Fruit fly (Drosophila melanogaster) whole organism, embryonic: ENCODE measurements around the gene GstO3.

ENCODE experiments used
- Abd-B ChIP-seq: fragments of 200-800 bp; sonication (Bioruptor generic); optimal IDR thresholded peaks from 2 replicates; lab custom pipeline; 2018; ENCODE audit warnings: missing biosample characterization, mild to moderate bottlenecking, missing genetic modification characterization, moderate library complexity
- BEAF-32 ChIP-seq: fragments of 200-800 bp; sonication (Bioruptor generic); optimal IDR thresholded peaks from 3 replicates; lab custom pipeline; 2017; ENCODE audit warnings: missing biosample characterization, missing genetic modification characterization, mild to moderate bottlenecking, moderate library complexity, missing genetic modification reagents
- Bgb ChIP-seq: fragments of 200-800 bp; sonication (Bioruptor generic); IDR thresholded peaks from 2 replicates; pipeline ENCODE4 v1.3.6; 2022; ENCODE audit warnings: missing biosample characterization, missing genetic modification characterization; ENCODE audit not compliant: partially characterized antibody
- CG1024 ChIP-seq: fragments of 200-800 bp; sonication (Bioruptor generic); IDR thresholded peaks from 2 replicates; pipeline ENCODE4 v1.3.6; 2022; ENCODE audit warnings: missing biosample characterization, missing genetic modification characterization
- CG10543 ChIP-seq: fragments of 200-800 bp; sonication (Bioruptor generic); optimal IDR thresholded peaks from 3 replicates; lab custom pipeline; 2017; ENCODE audit warnings: missing biosample characterization, mild to moderate bottlenecking, missing genetic modification characterization, moderate library complexity
- CG12104 ChIP-seq: fragments of 200-800 bp; sonication (Bioruptor generic); optimal IDR thresholded peaks from 3 replicates; lab custom pipeline; 2016; ENCODE audit warnings: missing biosample characterization, missing genetic modification characterization
- CG12659 ChIP-seq: fragments of 200-800 bp; sonication (Bioruptor generic); optimal IDR thresholded peaks from 3 replicates; lab custom pipeline; 2017; ENCODE audit warnings: mild to moderate bottlenecking, missing biosample characterization, missing genetic modification reagents, missing genetic modification characterization
- CG13287 ChIP-seq: fragments of 200-800 bp; sonication (Bioruptor generic); IDR thresholded peaks from 2 replicates; pipeline ENCODE4 v1.3.6; 2022; ENCODE audit warnings: missing biosample characterization, missing genetic modification characterization; ENCODE audit not compliant: partially characterized antibody
- CG13894 ChIP-seq: fragments of 200-800 bp; sonication (Bioruptor generic); optimal IDR thresholded peaks from 3 replicates; lab custom pipeline; 2018; ENCODE audit warnings: missing biosample characterization, mild to moderate bottlenecking, missing genetic modification characterization, moderate library complexity
- CG17802 ChIP-seq: fragments of 200-800 bp; sonication (Bioruptor generic); optimal IDR thresholded peaks from 2 replicates; lab custom pipeline; 2018; ENCODE audit warnings: missing biosample characterization, mild to moderate bottlenecking, missing genetic modification characterization, moderate library complexity
- CG18476 ChIP-seq: fragments of 200-800 bp; sonication (Bioruptor generic); optimal IDR thresholded peaks from 2 replicates; lab custom pipeline; 2016; ENCODE audit warnings: missing biosample characterization, mild to moderate bottlenecking, missing genetic modification characterization
- CG18599 ChIP-seq: fragments of 200-800 bp; sonication (Bioruptor generic); optimal IDR thresholded peaks from 3 replicates; lab custom pipeline; 2017; ENCODE audit warnings: missing biosample characterization, missing genetic modification characterization, mild to moderate bottlenecking, moderate library complexity, missing genetic modification reagents
- CG18619 ChIP-seq: fragments of 200-800 bp; sonication (Bioruptor generic); optimal IDR thresholded peaks from 3 replicates; lab custom pipeline; 2017; ENCODE audit warnings: missing biosample characterization, mild to moderate bottlenecking, missing genetic modification characterization
- CG2129 ChIP-seq: fragments of 200-800 bp; sonication (Bioruptor generic); IDR thresholded peaks from 2 replicates; pipeline ENCODE4 v1.3.6; 2022; ENCODE audit warnings: missing biosample characterization, missing genetic modification characterization; ENCODE audit not compliant: partially characterized antibody
- CG3065 ChIP-seq: fragments of 200-800 bp; sonication (Bioruptor generic); optimal IDR thresholded peaks from 2 replicates; lab custom pipeline; 2016; ENCODE audit warnings: missing biosample characterization, missing genetic modification characterization
- CG31441 ChIP-seq: fragments of 200-800 bp; sonication (Bioruptor generic); IDR thresholded peaks from 2 replicates; pipeline ENCODE4 v1.3.6; 2022; ENCODE audit warnings: missing biosample characterization, missing genetic modification characterization
- CG32772 ChIP-seq: fragments of 200-800 bp; sonication (Bioruptor generic); IDR thresholded peaks from 2 replicates; pipeline ENCODE4 v1.3.6; 2022; ENCODE audit warnings: missing biosample characterization, missing genetic modification characterization
- CG34376 ChIP-seq: fragments of 200-800 bp; sonication (Bioruptor generic); optimal IDR thresholded peaks from 2 replicates; lab custom pipeline; 2018; ENCODE audit warnings: missing biosample characterization, mild to moderate bottlenecking, missing genetic modification characterization
- CG4424 ChIP-seq: fragments of 200-800 bp; sonication (Bioruptor generic); optimal IDR thresholded peaks from 3 replicates; lab custom pipeline; 2016; ENCODE audit warnings: missing biosample characterization, missing genetic modification characterization
- CG4617 ChIP-seq: fragments of 200-800 bp; sonication (Bioruptor generic); optimal IDR thresholded peaks from 3 replicates; lab custom pipeline; 2016; ENCODE audit warnings: missing biosample characterization, missing genetic modification characterization, borderline replicate concordance
- CG6254 ChIP-seq: fragments of 200-800 bp; sonication (Bioruptor generic); optimal IDR thresholded peaks from 3 replicates; lab custom pipeline; 2017; ENCODE audit warnings: mild to moderate bottlenecking, missing biosample characterization, missing genetic modification reagents, missing genetic modification characterization
- CG7372 ChIP-seq: fragments of 200-800 bp; sonication (Bioruptor generic); IDR thresholded peaks from 2 replicates; pipeline ENCODE4 v1.3.6; 2022; ENCODE audit warnings: missing biosample characterization, missing genetic modification characterization
- CG8765 ChIP-seq: fragments of 200-800 bp; sonication (Bioruptor generic); IDR thresholded peaks from 2 replicates; pipeline ENCODE4 v1.3.6; 2022; ENCODE audit warnings: missing biosample characterization, missing genetic modification characterization
- Ets65A ChIP-seq: fragments of 200-800 bp; sonication (Bioruptor generic); peaks from one replicate; lab custom pipeline; 2016; ENCODE audit warnings: missing biosample characterization, missing genetic modification characterization
- Fer1 ChIP-seq: fragments of 200-800 bp; sonication (Bioruptor generic); optimal IDR thresholded peaks from 2 replicates; lab custom pipeline; 2017; ENCODE audit warnings: missing biosample characterization, mild to moderate bottlenecking, missing genetic modification characterization
- Fer2 ChIP-seq: fragments of 200-800 bp; sonication (Bioruptor generic); optimal IDR thresholded peaks from 2 replicates; lab custom pipeline; 2018; ENCODE audit warnings: missing biosample characterization, mild to moderate bottlenecking, missing genetic modification characterization, moderate library complexity
- Hr3 ChIP-seq: fragments of 200-800 bp; sonication (Bioruptor generic); optimal IDR thresholded peaks from 3 replicates; lab custom pipeline; 2016; ENCODE audit warnings: missing biosample characterization, missing genetic modification characterization
- Hr39 ChIP-seq: fragments of >200 bp; optimal IDR thresholded peaks from 2 replicates; lab custom pipeline; 2017
- Med ChIP-seq: fragments of 200-800 bp; sonication (Bioruptor generic); peaks from one replicate; lab custom pipeline; 2016; ENCODE audit warnings: missing biosample characterization, missing genetic modification characterization, mild to moderate bottlenecking, inconsistent platforms, moderate library complexity
- NC2α ChIP-seq: fragments of 200-800 bp; sonication (Bioruptor generic); optimal IDR thresholded peaks from 2 replicates; lab custom pipeline; 2016; ENCODE audit warnings: missing biosample characterization, missing genetic modification characterization
- Neu2 ChIP-seq: fragments of 200-800 bp; sonication (Bioruptor generic); optimal IDR thresholded peaks from 3 replicates; lab custom pipeline; 2016; ENCODE audit warnings: missing biosample characterization, missing genetic modification characterization, borderline replicate concordance
- Scr ChIP-seq: fragments of 200-800 bp; sonication (Bioruptor generic); IDR thresholded peaks from 2 replicates; pipeline ENCODE4 v1.3.6; 2022; ENCODE audit warnings: missing biosample characterization, missing genetic modification characterization; ENCODE audit not compliant: partially characterized antibody
- Six4 ChIP-seq: fragments of 200-800 bp; sonication (Bioruptor generic); optimal IDR thresholded peaks from 2 replicates; lab custom pipeline; 2016; ENCODE audit warnings: missing biosample characterization, missing genetic modification characterization
- Trl ChIP-seq, 3 experiments: fragments of >200 bp in 2 of 3; fragments of 200-800 bp in 1 of 3; sonication (Bioruptor generic) in 1 of 3; optimal IDR thresholded peaks; 2 replicates in 1 of 3; 3 replicates in 2 of 3; lab custom pipeline; 2016 to 2017; ENCODE audit warnings: missing biosample characterization in 1 of 3, missing genetic modification characterization in 1 of 3
- Usf ChIP-seq: fragments of 200-800 bp; sonication (Bioruptor generic); optimal IDR thresholded peaks from 2 replicates; lab custom pipeline; 2017; ENCODE audit warnings: missing genotype, missing biosample characterization, missing genetic modification characterization
- abd-A ChIP-seq: fragments of 200-800 bp; sonication (Bioruptor generic); optimal IDR thresholded peaks from 3 replicates; lab custom pipeline; 2019; ENCODE audit warnings: missing biosample characterization, mild to moderate bottlenecking, missing genetic modification characterization, moderate library complexity
- az2 ChIP-seq: fragments of 200-800 bp; sonication (Bioruptor generic); optimal IDR thresholded peaks from 3 replicates; lab custom pipeline; 2016; ENCODE audit warnings: missing biosample characterization, missing genetic modification characterization
- bsh ChIP-seq, 2 experiments: fragments of 200-800 bp; sonication (Bioruptor generic); optimal IDR thresholded peaks; 2 replicates each; lab custom pipeline; 2017 to 2018; ENCODE audit warnings: mild to moderate bottlenecking in 2 of 2, missing biosample characterization in 2 of 2, missing genetic modification characterization in 2 of 2, moderate library complexity in 1 of 2
- chinmo ChIP-seq: fragments of 200-800 bp; sonication (Bioruptor generic); IDR thresholded peaks from 4 replicates; pipeline ENCODE4 v1.3.6; 2022; ENCODE audit warnings: missing biosample characterization, missing genetic modification characterization; ENCODE audit not compliant: partially characterized antibody
- crc ChIP-seq: fragments of 200-800 bp; sonication (Bioruptor generic); optimal IDR thresholded peaks from 2 replicates; lab custom pipeline; 2016; ENCODE audit warnings: missing biosample characterization, missing genetic modification characterization
- gem ChIP-seq: fragments of 200-800 bp; sonication (Bioruptor generic); optimal IDR thresholded peaks from 2 replicates; lab custom pipeline; 2019; ENCODE audit warnings: missing biosample characterization, mild to moderate bottlenecking, missing genetic modification characterization, moderate library complexity
- lbe ChIP-seq: fragments of 200-800 bp; sonication (Bioruptor generic); optimal IDR thresholded peaks from 2 replicates; lab custom pipeline; 2016; ENCODE audit warnings: missing biosample characterization, mild to moderate bottlenecking, missing genetic modification characterization
- luna ChIP-seq: fragments of 200-800 bp; sonication (Bioruptor generic); optimal IDR thresholded peaks from 2 replicates; lab custom pipeline; 2016; ENCODE audit warnings: missing biosample characterization, missing genetic modification characterization
- nom ChIP-seq: fragments of 200-800 bp; sonication (Bioruptor generic); optimal IDR thresholded peaks from 2 replicates; lab custom pipeline; 2017; ENCODE audit warnings: missing biosample characterization, missing genetic modification characterization, mild to moderate bottlenecking, moderate library complexity, missing genetic modification reagents
- so ChIP-seq: fragments of 200-800 bp; sonication (Bioruptor generic); IDR thresholded peaks from 3 replicates; pipeline ENCODE4 v1.3.6; 2022; ENCODE audit warnings: missing biosample characterization, missing genetic modification characterization
- tio ChIP-seq: fragments of 200-800 bp; sonication (Bioruptor generic); optimal IDR thresholded peaks from 2 replicates; lab custom pipeline; 2017; ENCODE audit warnings: missing biosample characterization, missing genetic modification characterization, inconsistent platforms
- usp ChIP-seq: fragments of >200 bp; optimal IDR thresholded peaks from 2 replicates; lab custom pipeline; 2017; ENCODE audit warnings: missing biosample characterization, missing genetic modification characterization
- vnd ChIP-seq: fragments of 200-800 bp; sonication (Bioruptor generic); IDR thresholded peaks from 3 replicates; pipeline ENCODE4 v1.3.6; 2022; ENCODE audit warnings: missing biosample characterization, missing genetic modification characterization; ENCODE audit not compliant: partially characterized antibody
- zfh1 ChIP-seq: fragments of 200-800 bp; sonication (Bioruptor generic); IDR thresholded peaks from 3 replicates; pipeline ENCODE4 v1.3.6; 2022; ENCODE audit warnings: missing biosample characterization, missing genetic modification characterization

Gene GstO3

dm6 chr3L:8518516-8519087 is at the start of gene GstO3:
TSS of gene GstO3 (plus strand) at chr3L:8518885.
- peak; percentile 58 for TF ChIP-seq CG13287 (GFP tag; lab: Robert Waterston, UW)
- TF ChIP-seq CG4424 (GFP tag; lab: Kevin White, UChicago) = no peak
- peak; percentile 81 for TF ChIP-seq nom (GFP tag; lab: Kevin White, UChicago)
- TF ChIP-seq Six4 (GFP tag; lab: Kevin White, UChicago) = no peak
- TF ChIP-seq lbe (GFP tag; lab: Kevin White, UChicago) = peak; percentile 67
- TF ChIP-seq Scr (GFP tag; lab: Robert Waterston, UW) = no peak; the same call in 1 of the 2 replicates
- no peak for TF ChIP-seq CG34376 (GFP tag; lab: Kevin White, UChicago)
- no peak for TF ChIP-seq Usf (GFP tag; lab: Kevin White, UChicago)
- no peak for TF ChIP-seq CG17802 (tag; lab: Kevin White, UChicago)
- TF ChIP-seq CG12659 (GFP tag; lab: Kevin White, UChicago) = peak; percentile 5
- TF ChIP-seq Hr39 (lab: Kevin White, UChicago) = no peak
- TF ChIP-seq CG8765 = no peak
- TF ChIP-seq BEAF-32 (GFP tag; lab: Kevin White, UChicago) = no peak
- no peak for TF ChIP-seq usp
- no peak for TF ChIP-seq CG18599 (GFP tag; lab: Kevin White, UChicago)
- TF ChIP-seq CG1024 (GFP tag; lab: Robert Waterston, UW) = no peak
- TF ChIP-seq CG18619 (GFP tag; lab: Kevin White, UChicago) = no peak
- no peak for TF ChIP-seq abd-A (tag; lab: Kevin White, UChicago)
- no peak for TF ChIP-seq CG31441
- TF ChIP-seq CG10543 (GFP tag; lab: Kevin White, UChicago) = peak; percentile 15
- TF ChIP-seq CG12104 (GFP tag; lab: Kevin White, UChicago) = no peak
- no peak for TF ChIP-seq tio (GFP tag; lab: Kevin White, UChicago)
- peak in 1 of 2 experiments; percentile 38 for TF ChIP-seq bsh (GFP tag; optimal IDR thresholded peaks at IDR 0.05; lab: Kevin White, UChicago)
- TF ChIP-seq CG18476 (GFP tag; lab: Kevin White, UChicago) = no peak
- peak; percentile 51 for TF ChIP-seq Med (GFP tag; lab: Kevin White, UChicago)
- TF ChIP-seq az2 (GFP tag; lab: Kevin White, UChicago) = no peak
- TF ChIP-seq zfh1 = no peak
- no peak for TF ChIP-seq Bgb
- TF ChIP-seq CG6254 (GFP tag; lab: Kevin White, UChicago) = no peak
- no peak for TF ChIP-seq Abd-B (GFP tag; lab: Kevin White, UChicago)
- peak; percentile 71; the same call in 1 of the 4 replicates for TF ChIP-seq chinmo (GFP tag; lab: Robert Waterston, UW)
- TF ChIP-seq CG3065 (GFP tag; lab: Kevin White, UChicago) = no peak
- no peak for TF ChIP-seq Hr3 (GFP tag; lab: Kevin White, UChicago)
- no peak for TF ChIP-seq Fer2 (tag; lab: Kevin White, UChicago)
- TF ChIP-seq Neu2 (GFP tag; lab: Kevin White, UChicago) = no peak
- TF ChIP-seq Ets65A = no peak
- TF ChIP-seq so (GFP tag; lab: Robert Waterston, UW) = no peak; the same call in 2 of the 3 replicates
- TF ChIP-seq CG4617 (GFP tag; lab: Kevin White, UChicago) = no peak
- TF ChIP-seq Fer1 (GFP tag; lab: Kevin White, UChicago) = peak; percentile 43
- no peak for TF ChIP-seq NC2α
- no peak for TF ChIP-seq CG32772
- no peak for TF ChIP-seq CG7372
- no peak for TF ChIP-seq luna
- TF ChIP-seq gem (tag; lab: Kevin White, UChicago) = no peak
- TF ChIP-seq Trl (optimal IDR thresholded peaks at IDR 0.05; lab: Kevin White, UChicago) = peak in 1 of 2 experiments; percentile 85
- TF ChIP-seq Trl (GFP tag; optimal IDR thresholded peaks at IDR 0.05; lab: Kevin White, UChicago) = no peak
- no peak for TF ChIP-seq CG2129
- TF ChIP-seq CG13894 (tag; lab: Kevin White, UChicago) = no peak
- no peak for TF ChIP-seq crc
- no peak for TF ChIP-seq vnd (GFP tag; lab: Robert Waterston, UW)
